Worm (Caenorhabditis elegans): Measurements from ENCODE around the gene F59B10.4.

Gene F59B10.4

DNA sequence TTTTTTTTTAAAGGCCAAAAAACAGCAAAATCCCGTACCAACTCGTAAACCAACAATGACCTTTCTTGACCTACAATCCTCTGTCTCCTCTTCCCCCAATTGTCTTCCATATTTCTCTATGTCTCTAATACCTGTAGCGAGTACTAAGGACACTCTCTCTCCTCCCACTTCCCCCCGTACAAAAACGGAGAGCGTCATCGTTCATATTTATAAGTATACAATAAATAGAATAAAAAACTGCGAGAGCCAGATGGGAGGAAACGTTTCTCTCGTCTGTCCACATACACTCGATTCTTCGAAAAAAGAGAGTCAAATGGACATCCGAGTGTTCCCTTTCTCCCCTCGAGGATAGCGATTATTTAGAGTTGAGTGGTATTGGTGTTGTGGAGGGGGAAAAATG lies 14.2 kb downstream of the F59B10.4 start:
- TF ChIP-seq blmp-1 (tag; optimal IDR thresholded peaks at IDR 0.05) (peak; percentile 62), lsy-2 (tag; optimal IDR thresholded peaks at IDR 0.05) (peak in 1 of 2 experiments; percentile 19), nhr-71 (tag; optimal IDR thresholded peaks at IDR 0.05) (peak; percentile 23), nhr-85 (tag) (peak; percentile 30), hpl-2 (GFP tag; optimal IDR thresholded peaks at IDR 0.05) (no peak), lin-14 (GFP tag; optimal IDR thresholded peaks at IDR 0.05) (peak; percentile 57), nhr-77 (tag; optimal IDR thresholded peaks at IDR 0.05) (peak; percentile 28), mdl-1 (tag; optimal IDR thresholded peaks at IDR 0.05) (no peak), nhr-20 (tag; optimal IDR thresholded peaks at IDR 0.05) (peak; percentile 13), snu-23 (GFP tag; optimal IDR thresholded peaks at IDR 0.05) (no peak), mep-1 (tag; optimal IDR thresholded peaks at IDR 0.05) (peak; percentile 40), ceh-90 (tag; optimal IDR thresholded peaks at IDR 0.05) (no peak), efl-1 (optimal IDR thresholded peaks at IDR 0.05) (no peak), efl-1 (GFP tag; optimal IDR thresholded peaks at IDR 0.05 in 1 of 2) (peak in 1 of 2 experiments; percentile 1)

DNA sequence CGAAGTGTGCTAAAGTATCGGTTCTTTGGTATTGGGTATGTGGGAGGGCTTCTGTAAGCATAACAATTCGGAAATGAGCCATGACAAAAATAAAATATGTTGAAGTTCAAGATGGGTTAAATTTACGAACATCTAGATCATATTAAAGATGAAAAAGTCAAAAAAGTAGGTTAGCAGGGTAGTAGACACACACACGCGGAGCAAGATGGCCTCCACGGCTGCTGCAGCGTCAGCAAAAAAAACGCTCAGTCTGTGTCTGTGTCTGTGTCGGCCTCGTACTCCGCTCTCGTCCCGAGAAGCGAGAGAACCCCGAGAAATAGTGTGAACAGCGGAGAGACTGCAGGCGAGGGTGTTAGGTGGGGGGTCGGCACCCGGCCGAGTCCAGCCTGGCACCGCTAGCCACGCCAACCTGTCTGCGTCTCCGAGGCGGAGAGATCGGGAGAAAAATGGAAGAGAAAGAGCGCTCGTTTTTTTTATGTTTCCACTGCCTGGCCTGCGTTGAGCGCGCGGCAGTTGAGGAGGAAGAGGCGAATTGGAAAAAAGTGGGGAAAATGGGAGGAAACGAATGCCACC lies 16.3 kb downstream of the F59B10.4 start, which contains the start of gene myrf-1:
myrf-1 (minus strand) TSS at position 51 of the 573 bp plus-strand sequence.
- TF ChIP-seq lir-3 (tag; optimal IDR thresholded peaks at IDR 0.05; ENCODE audit: poor library complexity): peak; percentile 58
- peak; percentile 77 for TF ChIP-seq skn-1 (tag; optimal IDR thresholded peaks at IDR 0.05)
- TF ChIP-seq sox-4 (tag; optimal IDR thresholded peaks at IDR 0.05): peak; percentile 54
- no peak for TF ChIP-seq C04F5.9 (tag; optimal IDR thresholded peaks at IDR 0.05)
- peak; percentile 84 for TF ChIP-seq egl-13 (tag; optimal IDR thresholded peaks at IDR 0.05)
- TF ChIP-seq unc-62 (GFP tag; optimal IDR thresholded peaks at IDR 0.05): no peak
- no peak for TF ChIP-seq zag-1 (tag; optimal IDR thresholded peaks at IDR 0.05)
- TF ChIP-seq lin-15B (tag; optimal IDR thresholded peaks at IDR 0.05): peak; percentile 15
- TF ChIP-seq fkh-10 (GFP tag; optimal IDR thresholded peaks at IDR 0.05): peak; percentile 66
- TF ChIP-seq hlh-17 (GFP tag; optimal IDR thresholded peaks at IDR 0.05; ENCODE audit: borderline replicate concordance): no peak
- peak; percentile 51 for TF ChIP-seq nhr-237 (tag; optimal IDR thresholded peaks at IDR 0.05)
- peak; percentile 48 for TF ChIP-seq snpc-4 (tag; optimal IDR thresholded peaks at IDR 0.05)
- peak in 1 of 2 experiments; percentile 75 for TF ChIP-seq ztf-11 (tag; optimal IDR thresholded peaks at IDR 0.05)
- no peak for TF ChIP-seq vab-15 (tag; optimal IDR thresholded peaks at IDR 0.05)
- no peak for TF ChIP-seq unc-30 (tag; optimal IDR thresholded peaks at IDR 0.05)
- no peak for TF ChIP-seq lin-39 (tag; optimal IDR thresholded peaks at IDR 0.05)
- peak; percentile 75 for TF ChIP-seq nhr-77 (tag; optimal IDR thresholded peaks at IDR 0.05)
- peak; percentile 73 for TF ChIP-seq nhr-90 (tag; optimal IDR thresholded peaks at IDR 0.05; ENCODE audit: poor library complexity)
- TF ChIP-seq snu-23 (GFP tag; optimal IDR thresholded peaks at IDR 0.05): peak; percentile 88
- no peak for TF ChIP-seq C34B4.2 (tag; optimal IDR thresholded peaks at IDR 0.05)
- no peak for TF ChIP-seq pqm-1 (tag; optimal IDR thresholded peaks at IDR 0.05)
- TF ChIP-seq egl-27 (tag; optimal IDR thresholded peaks at IDR 0.05): peak; percentile 32 to 41
- peak; percentile 52 for TF ChIP-seq lin-13 (GFP tag; optimal IDR thresholded peaks at IDR 0.05)
- peak in 1 of 2 experiments; percentile 83 for TF ChIP-seq mdl-1 (tag; optimal IDR thresholded peaks at IDR 0.05)
- peak; percentile 73 for TF ChIP-seq unc-86 (tag; optimal IDR thresholded peaks at IDR 0.05)
- TF ChIP-seq aly-2 (tag; optimal IDR thresholded peaks at IDR 0.05): no peak
- peak; percentile 99 for TF ChIP-seq nhr-85 (tag)
- no peak for TF ChIP-seq nhr-12 (tag; optimal IDR thresholded peaks at IDR 0.05)
- peak; percentile 65 for TF ChIP-seq C16A3.4 (tag; optimal IDR thresholded peaks at IDR 0.05)
- peak; percentile 89 for TF ChIP-seq swsn-7 (tag; optimal IDR thresholded peaks at IDR 0.05)
- TF ChIP-seq ceh-90 (tag; optimal IDR thresholded peaks at IDR 0.05): no peak
- TF ChIP-seq isw-1 (GFP tag; IDR thresholded peaks at IDR 0.05): peak; percentile 66
- peak; percentile 22 for TF ChIP-seq efl-3 (GFP tag; optimal IDR thresholded peaks at IDR 0.05)
- TF ChIP-seq aha-1 (tag; optimal IDR thresholded peaks at IDR 0.05): peak; percentile 21
- peak; percentile 53; the same call in 1 of the 2 replicates for TF ChIP-seq mab-9 (GFP tag; IDR thresholded peaks at IDR 0.05)
- no peak for TF ChIP-seq ets-5 (GFP tag; IDR thresholded peaks at IDR 0.05)
- peak; percentile 80 for TF ChIP-seq nhr-19 (GFP tag; conservative IDR thresholded peaks at IDR 0.05)
- TF ChIP-seq jun-1 (tag; optimal IDR thresholded peaks at IDR 0.05): peak; percentile 92
- peak in 2 of 3 experiments; percentile 37 to 55 for TF ChIP-seq dpl-1 (GFP tag; optimal IDR thresholded peaks at IDR 0.05)
- peak; percentile 77 for TF ChIP-seq dsc-1 (tag; optimal IDR thresholded peaks at IDR 0.05)
- TF ChIP-seq efl-1 (optimal IDR thresholded peaks at IDR 0.05): peak; percentile 72 to 79
- peak; percentile 55 to 91 for TF ChIP-seq efl-1 (GFP tag; optimal IDR thresholded peaks at IDR 0.05 in 1 of 2)
- TF ChIP-seq pag-3 (tag; optimal IDR thresholded peaks at IDR 0.05; ENCODE audit: borderline replicate concordance, insufficient read depth): peak; percentile 72

Measured in whole organism, L1 larva.